Fruit fly (Drosophila melanogaster) whole organism, embryonic: ENCODE results near the gene CG15717.
A peak's percentile ranks its signal among the peaks of the same experiment; 100 is the strongest.

Experiments used
- ATbp ChIP-seq: fragments of 200-800 bp; sonication (Bioruptor generic); optimal IDR thresholded peaks from 2 replicates; lab custom pipeline; 2017; ENCODE audit warnings: missing biosample characterization, mild to moderate bottlenecking, missing genetic modification characterization, missing genetic modification reagents
- CG10267 ChIP-seq: fragments of 200-800 bp; sonication (Bioruptor generic); optimal IDR thresholded peaks from 2 replicates; lab custom pipeline; 2018; ENCODE audit warnings: missing biosample characterization, mild to moderate bottlenecking, missing genetic modification characterization, moderate library complexity
- CG10366 ChIP-seq: fragments of 200-800 bp; sonication (Bioruptor generic); IDR thresholded peaks from 2 replicates; pipeline ENCODE4 v1.3.6; 2022; ENCODE audit warnings: missing biosample characterization, missing genetic modification characterization
- CG11456 ChIP-seq: fragments of 200-800 bp; sonication (Bioruptor generic); IDR thresholded peaks from 3 replicates; pipeline ENCODE4 v1.3.6; 2022; ENCODE audit warnings: missing biosample characterization, missing genetic modification characterization
- CG12104 ChIP-seq: fragments of 200-800 bp; sonication (Bioruptor generic); optimal IDR thresholded peaks from 3 replicates; lab custom pipeline; 2016; ENCODE audit warnings: missing biosample characterization, missing genetic modification characterization
- CG12744 ChIP-seq: fragments of 200-800 bp; sonication (Bioruptor generic); optimal IDR thresholded peaks from 2 replicates; lab custom pipeline; 2016; ENCODE audit warnings: missing biosample characterization, missing genetic modification characterization
- CG13123 ChIP-seq: fragments of 200-800 bp; sonication (Bioruptor generic); optimal IDR thresholded peaks from 2 replicates; lab custom pipeline; 2016; ENCODE audit warnings: missing biosample characterization, missing genetic modification characterization
- CG14441 ChIP-seq: fragments of 200-800 bp; sonication (Bioruptor generic); IDR thresholded peaks from 2 replicates; pipeline ENCODE4 v1.3.6; 2022; ENCODE audit warnings: missing biosample characterization, missing genetic modification characterization
- CG14710 ChIP-seq: fragments of 200-800 bp; sonication (Bioruptor generic); optimal IDR thresholded peaks from 3 replicates; lab custom pipeline; 2019; ENCODE audit warnings: missing biosample characterization, mild to moderate bottlenecking, missing genetic modification characterization, moderate library complexity
- CG17186 ChIP-seq: fragments of 200-800 bp; sonication (Bioruptor generic); optimal IDR thresholded peaks from 3 replicates; lab custom pipeline; 2017; ENCODE audit warnings: missing biosample characterization, missing genetic modification reagents, missing genetic modification characterization
- CG1792 ChIP-seq: fragments of 200-800 bp; sonication (Bioruptor generic); optimal IDR thresholded peaks from 2 replicates; lab custom pipeline; 2016; ENCODE audit warnings: missing biosample characterization, missing genetic modification characterization
- CG33213 ChIP-seq: fragments of 200-800 bp; sonication (Bioruptor generic); optimal IDR thresholded peaks from 3 replicates; lab custom pipeline; 2016; ENCODE audit warnings: missing biosample characterization, missing genetic modification characterization
- CG4730 ChIP-seq: fragments of 200-800 bp; sonication (Bioruptor generic); IDR thresholded peaks from 2 replicates; pipeline ENCODE4 v1.3.6; 2022; ENCODE audit warnings: missing biosample characterization, missing genetic modification characterization
- CG7839 ChIP-seq: fragments of 200-800 bp; sonication (Bioruptor generic); optimal IDR thresholded peaks from 3 replicates; lab custom pipeline; 2018; ENCODE audit warnings: missing biosample characterization, mild to moderate bottlenecking, missing genetic modification characterization, moderate library complexity
- CG7987 ChIP-seq: fragments of 200-800 bp; sonication (Bioruptor generic); optimal IDR thresholded peaks from 2 replicates; lab custom pipeline; 2018; ENCODE audit warnings: missing biosample characterization, mild to moderate bottlenecking, missing genetic modification characterization, moderate library complexity
- CG8359 ChIP-seq: fragments of 200-800 bp; sonication (Bioruptor generic); optimal IDR thresholded peaks from 2 replicates; lab custom pipeline; 2017; ENCODE audit warnings: missing biosample characterization, mild to moderate bottlenecking, missing genetic modification characterization, borderline replicate concordance
- Dbx ChIP-seq: fragments of 200-800 bp; sonication (Bioruptor generic); IDR thresholded peaks from 3 replicates; pipeline ENCODE4 v1.3.6; 2022; ENCODE audit warnings: missing biosample characterization, missing genetic modification characterization
- Dek ChIP-seq: fragments of 200-800 bp; sonication (Bioruptor generic); optimal IDR thresholded peaks from 3 replicates; lab custom pipeline; 2019; ENCODE audit warnings: missing biosample characterization, mild to moderate bottlenecking, missing genetic modification characterization, moderate library complexity
- HLH4C ChIP-seq: fragments of 200-800 bp; sonication (Bioruptor generic); IDR thresholded peaks from 3 replicates; pipeline ENCODE4 v1.3.6; 2022; ENCODE audit warnings: missing biosample characterization, missing genetic modification characterization; ENCODE audit not compliant: partially characterized antibody
- Hr39 ChIP-seq: fragments of >200 bp; optimal IDR thresholded peaks from 2 replicates; lab custom pipeline; 2017
- Hr78 ChIP-seq, 2 experiments: fragments of 200-800 bp in 1 of 2; fragments of >200 bp in 1 of 2; sonication (Bioruptor generic) in 1 of 2; optimal IDR thresholded peaks; 2 replicates each; lab custom pipeline; 2017 to 2019; ENCODE audit warnings: missing biosample characterization in 2 of 2, missing genetic modification characterization in 2 of 2, mild to moderate bottlenecking in 1 of 2, moderate library complexity in 1 of 2
- MBD-R2 ChIP-seq: fragments of 200-800 bp; sonication (Bioruptor generic); IDR thresholded peaks from 2 replicates; pipeline ENCODE4 v1.3.6; 2022; ENCODE audit warnings: missing biosample characterization, missing genetic modification characterization
- MESR4 ChIP-seq: fragments of 200-800 bp; sonication (Bioruptor generic); optimal IDR thresholded peaks from 2 replicates; lab custom pipeline; 2018; ENCODE audit warnings: missing biosample characterization, mild to moderate bottlenecking, missing genetic modification characterization, moderate library complexity
- MTF-1 ChIP-seq: fragments of 200-800 bp; sonication (Bioruptor generic); optimal IDR thresholded peaks from 2 replicates; lab custom pipeline; 2018; ENCODE audit warnings: missing biosample characterization, mild to moderate bottlenecking, missing genetic modification characterization, borderline replicate concordance
- Max ChIP-seq: fragments of 200-800 bp; sonication (Bioruptor generic); optimal IDR thresholded peaks from 2 replicates; lab custom pipeline; 2016; ENCODE audit warnings: missing biosample characterization, mild to moderate bottlenecking, missing genetic modification characterization
- NC2β ChIP-seq: fragments of 200-800 bp; sonication (Bioruptor generic); optimal IDR thresholded peaks from 2 replicates; lab custom pipeline; 2016; ENCODE audit warnings: missing biosample characterization, missing genetic modification characterization
- Pdp1 ChIP-seq, 2 experiments: fragments of 200-800 bp; sonication (Bioruptor generic); optimal IDR thresholded peaks; 3 replicates each; lab custom pipeline; 2016; ENCODE audit warnings: missing biosample characterization in 2 of 2, missing genetic modification characterization in 2 of 2, mild to moderate bottlenecking in 1 of 2, moderate library complexity in 1 of 2
- Rx ChIP-seq: fragments of 200-800 bp; sonication (Bioruptor generic); IDR thresholded peaks from 2 replicates; pipeline ENCODE4 v1.3.6; 2022; ENCODE audit warnings: missing biosample characterization, missing genetic modification characterization
- Side ChIP-seq: fragments of 200-800 bp; sonication (Bioruptor generic); optimal IDR thresholded peaks from 2 replicates; lab custom pipeline; 2016; ENCODE audit warnings: missing biosample characterization, missing genetic modification characterization
- Sox100B ChIP-seq: fragments of 200-800 bp; sonication (Bioruptor generic); optimal IDR thresholded peaks from 3 replicates; lab custom pipeline; 2018; ENCODE audit warnings: missing biosample characterization, mild to moderate bottlenecking, missing genetic modification characterization
- Tbp ChIP-seq: fragments of >200 bp; optimal IDR thresholded peaks from 2 replicates; lab custom pipeline; 2018; ENCODE audit warnings: missing biosample characterization, missing genetic modification characterization
- amos ChIP-seq: fragments of 200-800 bp; sonication (Bioruptor generic); IDR thresholded peaks from 2 replicates; pipeline ENCODE4 v1.3.6; 2022; ENCODE audit warnings: missing biosample characterization, missing genetic modification characterization; ENCODE audit not compliant: partially characterized antibody
- ato ChIP-seq: fragments of 200-800 bp; sonication (Bioruptor generic); IDR thresholded peaks from 2 replicates; pipeline ENCODE4 v1.3.6; 2022; ENCODE audit warnings: missing biosample characterization, missing genetic modification characterization; ENCODE audit not compliant: partially characterized antibody
- btn ChIP-seq: fragments of 200-800 bp; sonication (Bioruptor generic); optimal IDR thresholded peaks from 2 replicates; lab custom pipeline; 2016; ENCODE audit warnings: missing biosample characterization, missing genetic modification characterization
- crol ChIP-seq: fragments of 200-800 bp; sonication (Bioruptor generic); IDR thresholded peaks from 2 replicates; pipeline ENCODE4 v1.3.6; 2022; ENCODE audit warnings: missing biosample characterization, missing genetic modification characterization
- danr ChIP-seq: fragments of 200-800 bp; sonication (Bioruptor generic); IDR thresholded peaks from 2 replicates; pipeline ENCODE4 v1.3.6; 2022; ENCODE audit warnings: missing biosample characterization, missing genetic modification characterization
- ftz-f1 ChIP-seq: fragments of 200-800 bp; sonication (Bioruptor generic); optimal IDR thresholded peaks from 2 replicates; lab custom pipeline; 2016; ENCODE audit warnings: missing biosample characterization, missing genetic modification characterization
- gfzf ChIP-seq: fragments of 200-800 bp; sonication (Bioruptor generic); optimal IDR thresholded peaks from 2 replicates; lab custom pipeline; 2016; ENCODE audit warnings: missing biosample characterization, mild to moderate bottlenecking, missing genetic modification characterization, moderate library complexity
- grau ChIP-seq: fragments of 200-800 bp; optimal IDR thresholded peaks from 3 replicates; lab custom pipeline; 2019; ENCODE audit warnings: missing biosample characterization, mild to moderate bottlenecking, missing genetic modification characterization, moderate library complexity
- h ChIP-seq: fragments of >200 bp; optimal IDR thresholded peaks from 2 replicates; lab custom pipeline; 2017
- kah ChIP-seq: fragments of 200-800 bp; sonication (Bioruptor generic); optimal IDR thresholded peaks from 2 replicates; lab custom pipeline; 2018; ENCODE audit warnings: missing biosample characterization, mild to moderate bottlenecking, missing genetic modification characterization
- lab ChIP-seq: fragments of 200-800 bp; sonication (Bioruptor generic); optimal IDR thresholded peaks from 3 replicates; lab custom pipeline; 2017; ENCODE audit warnings: missing biosample characterization, missing genetic modification characterization, mild to moderate bottlenecking, moderate library complexity, missing genetic modification reagents
- lov ChIP-seq, 2 experiments: fragments of 200-800 bp in 1 of 2; fragments of >200 bp in 1 of 2; sonication (Bioruptor generic) in 1 of 2; IDR thresholded peaks in 1 of 2; optimal IDR thresholded peaks in 1 of 2; 2 replicates in 1 of 2; 3 replicates in 1 of 2; pipeline versions ENCODE4 v1.3.6 to Lab custom; 2017 to 2022; ENCODE audit warnings: missing biosample characterization in 1 of 2, missing genetic modification characterization in 1 of 2
- org-1 ChIP-seq: fragments of 200-800 bp; sonication (Bioruptor generic); optimal IDR thresholded peaks from 2 replicates; lab custom pipeline; 2017; ENCODE audit warnings: missing biosample characterization, missing genetic modification characterization
- repo ChIP-seq: fragments of 200-800 bp; sonication (Bioruptor generic); optimal IDR thresholded peaks from 2 replicates; lab custom pipeline; 2016; ENCODE audit warnings: missing biosample characterization, missing genetic modification characterization
- row ChIP-seq: fragments of 200-800 bp; sonication (Bioruptor generic); IDR thresholded peaks from 3 replicates; pipeline ENCODE4 v1.3.6; 2022; ENCODE audit warnings: missing biosample characterization, missing genetic modification characterization
- trh ChIP-seq: fragments of 200-800 bp; sonication (Bioruptor generic); optimal IDR thresholded peaks from 2 replicates; lab custom pipeline; 2016; ENCODE audit warnings: missing biosample characterization, missing genetic modification characterization
- zen ChIP-seq: fragments of 200-800 bp; sonication (Bioruptor generic); optimal IDR thresholded peaks from 3 replicates; lab custom pipeline; 2018; ENCODE audit warnings: missing biosample characterization, mild to moderate bottlenecking, missing genetic modification characterization, moderate library complexity
- zfh2 ChIP-seq: fragments of 200-800 bp; sonication (Bioruptor generic); optimal IDR thresholded peaks from 2 replicates; lab custom pipeline; 2016; ENCODE audit warnings: missing biosample characterization, missing genetic modification characterization

CG15717 gene

DNA sequence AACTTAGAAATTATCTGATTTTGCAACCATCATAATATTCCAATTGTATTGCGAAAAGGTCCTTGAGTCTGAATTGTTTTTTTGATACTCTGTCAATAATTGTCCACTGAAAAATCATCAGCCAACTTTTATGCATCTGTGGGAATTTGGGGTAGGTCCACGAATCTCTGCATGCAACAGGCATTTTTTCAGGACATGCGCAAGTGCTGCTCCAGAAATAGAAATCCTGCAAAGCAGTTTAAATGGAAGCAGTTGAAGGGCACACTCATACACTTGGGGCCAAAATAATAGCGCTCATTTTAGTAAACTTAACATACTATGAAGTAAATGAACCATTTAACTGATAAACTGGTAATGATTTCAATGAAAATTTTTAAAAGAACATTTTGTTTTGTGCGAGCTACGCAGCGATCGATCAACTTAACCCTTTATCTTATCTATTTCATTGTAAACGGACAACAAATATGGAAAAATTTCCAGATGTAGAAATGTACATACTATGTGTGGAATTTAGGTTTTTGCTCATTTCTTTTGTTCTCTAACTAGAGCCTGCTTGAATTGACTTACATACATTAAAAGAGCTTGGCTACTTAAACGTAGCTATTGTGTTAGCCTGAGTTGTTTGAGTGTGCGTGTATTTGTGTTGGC lies 1.5 kb downstream of the CG15717 start (continued):
- TF ChIP-seq CG17186: no peak
- peak; percentile 55 for TF ChIP-seq kah (GFP tag; lab: Kevin White, UChicago)
- TF ChIP-seq gfzf (GFP tag; lab: Kevin White, UChicago): no peak
- TF ChIP-seq zfh2: peak; percentile 59
- peak; percentile 51 to 71 for TF ChIP-seq Pdp1 (GFP tag; optimal IDR thresholded peaks at IDR 0.05; lab: Kevin White, UChicago)
- TF ChIP-seq CG1792 (GFP tag; lab: Kevin White, UChicago): peak; percentile 22
- TF ChIP-seq btn (GFP tag; lab: Kevin White, UChicago): peak; percentile 31
- TF ChIP-seq CG14710 (tag; lab: Kevin White, UChicago): peak; percentile 76
- TF ChIP-seq repo: peak; percentile 52
- peak in 1 of 2 experiments; percentile 31 for TF ChIP-seq Hr78 (GFP tag; optimal IDR thresholded peaks at IDR 0.05; lab: Kevin White, UChicago)
- no peak for TF ChIP-seq MTF-1 (GFP tag; lab: Kevin White, UChicago)
- no peak for TF ChIP-seq CG7987 (GFP tag; lab: Kevin White, UChicago)
- TF ChIP-seq Hr39 (lab: Kevin White, UChicago): no peak
- peak; percentile 40 for TF ChIP-seq Side (GFP tag; lab: Kevin White, UChicago)
- no peak for TF ChIP-seq CG4730
- TF ChIP-seq CG33213 (GFP tag; lab: Kevin White, UChicago): peak; percentile 13
- TF ChIP-seq CG14441: 0 out of 2 replicates have a peak, but pooled peaks have one; percentile 9
- no peak for TF ChIP-seq crol (GFP tag; lab: Robert Waterston, UW)
- TF ChIP-seq Rx (GFP tag; lab: Robert Waterston, UW): no peak
- TF ChIP-seq Sox100B (GFP tag; lab: Kevin White, UChicago): peak; percentile 82
- TF ChIP-seq HLH4C: no peak
- no peak for TF ChIP-seq lov (optimal IDR thresholded peaks at IDR 0.05; lab: Kevin White, UChicago)
- TF ChIP-seq lov (GFP tag; IDR thresholded peaks at IDR 0.05; lab: Robert Waterston, UW): no peak
- peak; percentile 81 for TF ChIP-seq lab (GFP tag; lab: Kevin White, UChicago)
- no peak; the same call in 1 of the 2 replicates for TF ChIP-seq CG10366 (GFP tag; lab: Robert Waterston, UW)
- no peak for TF ChIP-seq Tbp (GFP tag; lab: Kevin White, UChicago)
- TF ChIP-seq MESR4: no peak
- peak; percentile 36 for TF ChIP-seq CG8359
- TF ChIP-seq h: no peak
- no peak for TF ChIP-seq amos (GFP tag; lab: Robert Waterston, UW)
- no peak for TF ChIP-seq ato (GFP tag; lab: Robert Waterston, UW)
- TF ChIP-seq MBD-R2 (GFP tag; lab: Robert Waterston, UW): no peak
- peak; percentile 82 for TF ChIP-seq grau
- peak; percentile 38 for TF ChIP-seq CG12104 (GFP tag; lab: Kevin White, UChicago)
- peak; percentile 86 for TF ChIP-seq CG7839
- peak; percentile 15 for TF ChIP-seq CG13123 (GFP tag; lab: Kevin White, UChicago)
- peak; percentile 71 for TF ChIP-seq row (GFP tag; lab: Robert Waterston, UW)
- peak; percentile 33; the same call in 1 of the 2 replicates for TF ChIP-seq danr (GFP tag; lab: Robert Waterston, UW)
- TF ChIP-seq ftz-f1 (GFP tag; lab: Kevin White, UChicago): no peak
- TF ChIP-seq CG10267 (tag; lab: Kevin White, UChicago): peak; percentile 62
- no peak for TF ChIP-seq Dbx
- peak; percentile 54 for TF ChIP-seq ATbp
- peak; percentile 31 for TF ChIP-seq CG12744 (GFP tag; lab: Kevin White, UChicago)
- no peak for TF ChIP-seq trh (GFP tag; lab: Kevin White, UChicago)
- no peak for TF ChIP-seq CG11456 (GFP tag; lab: Robert Waterston, UW)
- peak; percentile 80 for TF ChIP-seq org-1 (GFP tag; lab: Kevin White, UChicago)
- peak; percentile 54 for TF ChIP-seq Dek (tag; lab: Kevin White, UChicago)
- TF ChIP-seq NC2β (GFP tag; lab: Kevin White, UChicago): peak; percentile 47
- peak; percentile 65 for TF ChIP-seq Max (GFP tag; lab: Kevin White, UChicago)
- TF ChIP-seq zen (tag; lab: Kevin White, UChicago): peak; percentile 50
